Worm (Caenorhabditis elegans) whole organism, early embryonic: ENCODE data around the gene srw-121.
"Not testable (repeated sequence)": the region's sequence is repeated elsewhere in the genome, so short reads cannot be mapped to it uniquely, and the experiment has no call there.

Experiments
- B0310.2 ChIP-seq: sonication (generic microtip); optimal IDR thresholded peaks from 2 replicates; lab custom pipeline; 2016; ENCODE audit warnings: mild to moderate bottlenecking, missing genetic modification characterization, missing compliant biosample characterization
- F13C5.2 ChIP-seq: sonication (generic microtip); optimal IDR thresholded peaks from 2 replicates; lab custom pipeline; 2017; ENCODE audit warnings: mild to moderate bottlenecking, missing genetic modification characterization, inconsistent platforms, missing compliant biosample characterization
- aly-1 ChIP-seq: sonication (generic microtip); optimal IDR thresholded peaks from 2 replicates; lab custom pipeline; 2016; ENCODE audit warnings: missing genetic modification characterization, missing compliant biosample characterization
- ama-1 ChIP-seq: fragments of 150-350 bp; optimal IDR thresholded peaks from 2 replicates; lab custom pipeline; 2014
- ceh-13 ChIP-seq: fragments of 200-800 bp; sonication (Bioruptor generic); optimal IDR thresholded peaks from 2 replicates; lab custom pipeline; 2018; ENCODE audit warnings: mild to moderate bottlenecking, missing genetic modification characterization, missing compliant biosample characterization
- ceh-36 ChIP-seq: sonication (generic microtip); optimal IDR thresholded peaks from 2 replicates; lab custom pipeline; 2016; ENCODE audit warnings: missing genetic modification characterization, inconsistent platforms, missing compliant biosample characterization
- ets-7 ChIP-seq: sonication (generic microtip); optimal IDR thresholded peaks from 2 replicates; lab custom pipeline; 2016; ENCODE audit warnings: missing genotype, missing genetic modification characterization, missing compliant biosample characterization
- flt-1 ChIP-seq: fragments of 200-800 bp; sonication (Bioruptor generic); IDR thresholded peaks from 2 replicates; pipeline ENCODE4 v1.3.6; 2022; ENCODE audit warnings: missing genetic modification characterization, missing compliant biosample characterization
- hmbx-1 ChIP-seq: sonication (generic microtip); optimal IDR thresholded peaks from 2 replicates; lab custom pipeline; 2016; ENCODE audit warnings: mild to moderate bottlenecking, missing genetic modification characterization, missing compliant biosample characterization
- hmg-4 ChIP-seq: fragments of 200-800 bp; sonication (Bioruptor generic); optimal IDR thresholded peaks from 2 replicates; lab custom pipeline; 2018; ENCODE audit warnings: mild to moderate bottlenecking, missing genetic modification characterization, missing compliant biosample characterization
- hnd-1 ChIP-seq: sonication (generic microtip); optimal IDR thresholded peaks from 2 replicates; lab custom pipeline; 2016; ENCODE audit warnings: missing genetic modification characterization, missing compliant biosample characterization
- pes-1 ChIP-seq: fragments of 200-800 bp; sonication (Bioruptor generic); IDR thresholded peaks from 2 replicates; pipeline ENCODE4 v1.3.6; 2022; ENCODE audit warnings: missing genetic modification reagents, missing genetic modification characterization, missing compliant biosample characterization
- scrt-1 ChIP-seq: fragments of 200-800 bp; sonication (Bioruptor generic); IDR thresholded peaks from 2 replicates; pipeline ENCODE4 v1.3.6; 2022; ENCODE audit warnings: missing genetic modification characterization, missing compliant biosample characterization
- sea-1 ChIP-seq: fragments of 200-800 bp; sonication (Bioruptor generic); conservative IDR thresholded peaks from 2 replicates; pipeline ENCODE4 v1.3.6; 2022; ENCODE audit warnings: missing genetic modification characterization, missing compliant biosample characterization
- tbx-11 ChIP-seq: fragments of 200-800 bp; sonication (Bioruptor generic); IDR thresholded peaks from 2 replicates; pipeline ENCODE4 v1.3.6; 2022; ENCODE audit warnings: missing genetic modification characterization, missing compliant biosample characterization
- tbx-37 ChIP-seq: fragments of 200-800 bp; sonication (Bioruptor generic); conservative IDR thresholded peaks from 2 replicates; pipeline ENCODE4 v1.3.6; 2022; ENCODE audit warnings: missing genetic modification reagents, missing genetic modification characterization, missing compliant biosample characterization
- tra-4 ChIP-seq: sonication (generic microtip); optimal IDR thresholded peaks from 2 replicates; lab custom pipeline; 2017; ENCODE audit warnings: missing genetic modification characterization, missing compliant biosample characterization

Gene srw-121

ce11 chrV:2975285-2975684 lies 16.1 kb downstream of the srw-121 start, which contains the start of gene srw-123:
Gene srw-123, minus strand, starts transcription at chrV:2975385.
- TF ChIP-seq ceh-36 (tag; lab: Kevin White, UChicago); aly-1 (tag; lab: Kevin White, UChicago); pes-1 (GFP tag; lab: Robert Waterston, UW): not testable (repeated sequence)

- no peak for TF ChIP-seq tbx-37 (GFP tag; lab: Robert Waterston, UW)
- no peak for TF ChIP-seq hnd-1 (tag; lab: Kevin White, UChicago)
- TF ChIP-seq tbx-11 (GFP tag; lab: Robert Waterston, UW): no peak
- TF ChIP-seq scrt-1: no peak
Measured at ce11 chrV:2971307-2971999, 19.9 kb downstream of the srw-121 start, which contains the start of gene srw-129. Gene srw-129, plus strand, starts transcription at chrV:2971949.

- TF ChIP-seq hmg-4 (GFP tag; lab: Kevin White, UChicago): no peak
- TF ChIP-seq B0310.2 (tag; lab: Kevin White, UChicago): no peak
- no peak for TF ChIP-seq hmbx-1
Measured at ce11 chrV:2964786-2965185, 26.6 kb downstream of the srw-121 start, which contains the start of gene srh-88. Gene srh-88, minus strand, starts transcription at chrV:2964886.

- TF ChIP-seq flt-1 (no peak), tbx-37 (GFP tag; lab: Robert Waterston, UW) (no peak), F13C5.2 (no peak), hnd-1 (tag; lab: Kevin White, UChicago) (no peak), hmbx-1 (no peak), sea-1 (GFP tag; lab: Robert Waterston, UW) (no peak), ama-1 (lab: Kevin White, UChicago) (no peak), aly-1 (tag; lab: Kevin White, UChicago) (no peak), tbx-11 (GFP tag; lab: Robert Waterston, UW) (no peak), tra-4 (tag; lab: Kevin White, UChicago) (no peak), pes-1 (GFP tag; lab: Robert Waterston, UW) (no peak), ets-7 (tag; lab: Kevin White, UChicago) (no peak), scrt-1 (no peak), ceh-13 (GFP tag; lab: Kevin White, UChicago) (no peak)
Measured at ce11 chrV:2962960-2963359, 28.4 kb downstream of the srw-121 start, which contains the start of gene srw-138. Gene srw-138, minus strand, starts transcription at chrV:2963060.

ce11 chrV:2960894-2961293 lies 30.5 kb downstream of the srw-121 start, which contains the start of gene srw-144:
Gene srw-144, minus strand, starts transcription at chrV:2960994.
- TF ChIP-seq B0310.2 (tag; lab: Kevin White, UChicago) (no peak), pes-1 (GFP tag; lab: Robert Waterston, UW) (no peak), hmg-4 (GFP tag; lab: Kevin White, UChicago) (no peak), F13C5.2 (no peak), ama-1 (lab: Kevin White, UChicago) (no peak), hnd-1 (tag; lab: Kevin White, UChicago) (no peak), scrt-1 (no peak), ceh-13 (GFP tag; lab: Kevin White, UChicago) (no peak), aly-1 (tag; lab: Kevin White, UChicago) (no peak), sea-1 (GFP tag; lab: Robert Waterston, UW) (no peak), tbx-37 (GFP tag; lab: Robert Waterston, UW) (no peak), flt-1 (no peak), tra-4 (tag; lab: Kevin White, UChicago) (no peak), ceh-36 (tag; lab: Kevin White, UChicago) (no peak)

ce11 chrV:2958202-2958601 lies 33.2 kb downstream of the srw-121 start, which contains the start of gene srw-142:
Gene srw-142, minus strand, starts transcription at chrV:2958302.
- no peak for TF ChIP-seq ceh-13 (GFP tag; lab: Kevin White, UChicago)
- no peak for TF ChIP-seq B0310.2 (tag; lab: Kevin White, UChicago)
- TF ChIP-seq ets-7 (tag; lab: Kevin White, UChicago): no peak
- TF ChIP-seq tra-4 (tag; lab: Kevin White, UChicago): no peak
- TF ChIP-seq flt-1: no peak

- TF ChIP-seq ceh-36, hnd-1, ets-7 (tag; lab: Kevin White, UChicago): not testable (repeated sequence)
Measured at ce11 chrV:2955342-2955741, 36.0 kb downstream of the srw-121 start, which contains the start of gene srh-248. Gene srh-248, minus strand, starts transcription at chrV:2955442.

ce11 chrV:2952102-2952501 lies 39.3 kb downstream of the srw-121 start, which contains the start of gene srw-122:
Gene srw-122, minus strand, starts transcription at chrV:2952202.
- TF ChIP-seq ceh-36 (tag; lab: Kevin White, UChicago); ama-1 (lab: Kevin White, UChicago); aly-1 (tag; lab: Kevin White, UChicago): not testable (repeated sequence)
